Fruit fly (Drosophila melanogaster) whole organism: ENCODE data around the gene CG17221.

Source experiments
- CG8478 ChIP-seq: fragments of >200 bp; optimal IDR thresholded peaks from 2 replicates; lab custom pipeline; 2018; ENCODE audit warnings: inconsistent platforms
- Dll ChIP-seq: fragments of >200 bp; optimal IDR thresholded peaks from 2 replicates; lab custom pipeline; 2017
- EcR ChIP-seq, 2 experiments: fragments of >200 bp; optimal IDR thresholded peaks; 2 replicates each; lab custom pipeline; 2017; ENCODE audit warnings: missing biosample characterization in 2 of 2, missing genetic modification characterization in 2 of 2, missing genetic modification reagents in 2 of 2
- pan ChIP-seq: fragments of >200 bp; optimal IDR thresholded peaks from 2 replicates; lab custom pipeline; 2017
- psq ChIP-seq: fragments of >200 bp; optimal IDR thresholded peaks from 2 replicates; lab custom pipeline; 2017
- usp ChIP-seq: fragments of >200 bp; optimal IDR thresholded peaks from 2 replicates; lab custom pipeline; 2017; ENCODE audit warnings: missing biosample characterization, missing genetic modification characterization, mixed read lengths

CG17221 gene

DNA sequence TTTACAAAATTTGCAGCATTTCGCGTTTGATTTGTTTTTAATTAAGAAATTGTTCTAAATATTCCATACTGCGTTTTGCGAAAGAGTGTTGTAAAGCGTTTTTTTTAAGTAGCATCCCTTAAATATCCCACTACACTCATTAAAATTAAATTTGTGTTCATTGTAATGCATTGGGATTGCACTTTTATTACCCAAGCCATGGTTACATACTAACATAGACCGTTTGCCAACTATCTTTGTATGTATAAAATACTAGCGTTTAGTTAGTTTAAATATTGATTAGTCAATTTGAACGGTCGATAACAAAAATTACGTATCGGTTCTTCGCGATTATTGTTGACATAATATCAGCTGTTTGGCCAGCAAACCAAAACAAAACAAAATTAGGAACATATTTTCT, at the start of gene CG17221, which contains the start of gene cnir:
Gene CG17221 (plus strand): TSS at position 203 of the 400 bp plus-strand sequence.
Gene cnir (minus strand): TSS at position 39 of the 400 bp plus-strand sequence.
- no peak for TF ChIP-seq EcR (GFP tag; optimal IDR thresholded peaks at IDR 0.05; lab: Kevin White, UChicago)
- TF ChIP-seq CG8478 (lab: Kevin White, UChicago), result no peak
- no peak for TF ChIP-seq usp
- no peak for TF ChIP-seq Dll (lab: Kevin White, UChicago)
- TF ChIP-seq psq (lab: Kevin White, UChicago), result no peak
- TF ChIP-seq pan (lab: Kevin White, UChicago), result no peak

DNA sequence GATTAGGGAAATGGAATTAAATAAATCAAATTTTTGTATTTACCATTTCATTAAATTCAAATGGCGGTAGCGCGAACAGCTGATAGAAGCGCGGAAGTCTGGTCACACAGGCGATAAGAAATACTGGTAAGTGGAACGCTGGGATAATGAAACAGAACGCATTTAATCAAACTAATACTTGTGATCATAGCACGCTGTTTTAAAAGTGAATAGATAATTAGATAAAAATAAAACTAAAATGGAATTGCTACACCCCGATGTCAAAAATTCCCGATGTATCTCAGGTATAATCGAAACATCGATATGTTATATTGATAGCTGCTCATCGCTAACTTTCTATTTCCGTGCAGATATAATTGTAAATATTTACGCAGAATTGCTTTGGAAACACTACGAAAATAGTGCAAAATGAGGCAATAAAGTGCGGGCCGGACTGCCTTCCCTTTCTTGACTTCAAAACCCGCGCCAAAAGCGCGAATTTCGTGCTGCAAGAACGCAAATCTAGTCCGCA, 47.1 kb upstream of the CG17221 start, which contains the start of the genes okr and CG3558:
Gene okr (minus strand): TSS at position 96 of the 511 bp plus-strand sequence.
Gene CG3558 (plus strand): TSS at position 207 of the 511 bp plus-strand sequence.
- no peak for TF ChIP-seq Dll (lab: Kevin White, UChicago)
- no peak for TF ChIP-seq psq (lab: Kevin White, UChicago)

DNA sequence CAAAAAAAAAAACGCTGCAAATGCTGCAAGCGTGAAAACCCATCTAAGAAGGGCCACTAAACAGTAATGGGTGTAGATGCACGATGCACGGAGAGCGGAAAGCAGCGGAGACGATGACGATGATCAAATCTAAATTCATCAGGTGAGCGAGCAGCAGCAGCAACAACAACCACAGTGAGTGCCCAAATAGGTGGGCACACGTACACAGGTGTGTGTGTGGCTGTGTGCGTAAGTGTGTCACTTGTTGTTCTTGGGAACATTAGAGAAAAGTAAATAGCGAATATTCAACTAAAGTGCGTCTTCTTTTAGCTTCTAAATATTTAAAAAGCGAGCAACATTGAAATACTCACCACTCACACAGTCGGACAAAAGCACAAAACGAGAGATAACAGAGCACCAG, 46.5 kb upstream of the CG17221 start:
- TF ChIP-seq pan (lab: Kevin White, UChicago) (no peak), CG8478 (lab: Kevin White, UChicago) (peak; percentile 11)

dm6 chr2L:2993702-2994101, 46.1 kb upstream of the CG17221 start:
- no peak for TF ChIP-seq Dll (lab: Kevin White, UChicago)

DNA sequence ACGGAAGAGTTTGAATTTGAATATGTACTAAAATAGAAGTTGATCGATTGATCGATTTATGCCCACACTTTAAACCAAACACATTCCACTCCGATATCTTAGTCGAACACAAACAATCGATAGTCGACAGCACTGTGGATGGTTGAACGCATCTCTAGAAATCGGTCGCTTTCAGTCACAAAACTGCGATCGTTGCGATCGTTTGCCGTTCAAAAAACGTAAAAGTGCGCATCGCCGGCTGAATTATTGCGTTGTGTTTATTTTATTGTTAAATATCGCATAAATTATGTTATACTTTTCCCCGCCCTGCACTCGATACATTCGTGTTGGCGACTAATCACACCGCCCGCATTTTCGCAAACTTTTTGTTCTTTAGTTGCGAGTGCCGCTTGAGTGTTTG, 40.7 kb upstream of the CG17221 start, which contains the start of gene Ccdc85:
Gene Ccdc85 (plus strand): TSS at position 174 of the 400 bp plus-strand sequence.
- TF ChIP-seq pan (lab: Kevin White, UChicago), result no peak
- TF ChIP-seq CG8478 (lab: Kevin White, UChicago), result no peak
- TF ChIP-seq usp, result no peak
- TF ChIP-seq EcR (GFP tag; optimal IDR thresholded peaks at IDR 0.05; lab: Kevin White, UChicago), result no peak
- no peak for TF ChIP-seq Dll (lab: Kevin White, UChicago)
- no peak for TF ChIP-seq psq (lab: Kevin White, UChicago)

- no peak for TF ChIP-seq Dll (lab: Kevin White, UChicago)
- no peak for TF ChIP-seq psq (lab: Kevin White, UChicago)
- no peak for TF ChIP-seq pan (lab: Kevin White, UChicago)
- no peak for TF ChIP-seq EcR (GFP tag; optimal IDR thresholded peaks at IDR 0.05; lab: Kevin White, UChicago)
- no peak for TF ChIP-seq usp
- TF ChIP-seq CG8478 (lab: Kevin White, UChicago), result no peak
Observed at dm6 chr2L:2999609-3000008, 40.2 kb upstream of the CG17221 start.

dm6 chr2L:3000517-3000934, 39.2 kb upstream of the CG17221 start:
- TF ChIP-seq Dll (lab: Kevin White, UChicago) (no peak), usp (no peak), CG8478 (lab: Kevin White, UChicago) (no peak), psq (lab: Kevin White, UChicago) (no peak), EcR (GFP tag; optimal IDR thresholded peaks at IDR 0.05; lab: Kevin White, UChicago) (no peak), pan (lab: Kevin White, UChicago) (no peak)

dm6 chr2L:3001953-3002352, 37.8 kb upstream of the CG17221 start:
- TF ChIP-seq psq (lab: Kevin White, UChicago) (no peak), pan (lab: Kevin White, UChicago) (no peak), EcR (GFP tag; optimal IDR thresholded peaks at IDR 0.05; lab: Kevin White, UChicago) (no peak), usp (no peak), CG8478 (lab: Kevin White, UChicago) (no peak), Dll (lab: Kevin White, UChicago) (no peak)

dm6 chr2L:3003399-3003798, 36.4 kb upstream of the CG17221 start:
- TF ChIP-seq EcR (GFP tag; optimal IDR thresholded peaks at IDR 0.05; lab: Kevin White, UChicago) (no peak), CG8478 (lab: Kevin White, UChicago) (no peak), Dll (lab: Kevin White, UChicago) (no peak)

DNA sequence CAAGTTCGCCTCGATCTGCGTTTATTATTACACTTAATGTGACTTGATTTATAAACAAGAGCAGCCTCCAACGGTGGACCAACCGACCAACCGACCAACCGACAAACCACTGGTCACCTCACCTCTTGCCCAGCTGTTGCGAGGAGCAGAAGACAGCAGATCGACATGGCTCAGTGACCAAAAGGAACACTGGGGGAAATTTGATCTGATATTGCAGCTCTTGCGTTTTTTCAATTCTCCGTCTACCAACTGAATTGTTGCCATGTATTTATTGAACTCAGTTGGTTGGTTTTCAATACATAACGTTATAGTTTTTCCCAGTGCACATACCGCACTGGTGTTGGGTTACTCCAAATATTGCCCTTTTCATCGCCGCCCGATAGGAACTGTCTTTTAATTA, 35.2 kb upstream of the CG17221 start:
- TF ChIP-seq Dll (lab: Kevin White, UChicago), result no peak
- no peak for TF ChIP-seq CG8478 (lab: Kevin White, UChicago)
- no peak for TF ChIP-seq usp
- no peak for TF ChIP-seq pan (lab: Kevin White, UChicago)
- TF ChIP-seq EcR (GFP tag; optimal IDR thresholded peaks at IDR 0.05; lab: Kevin White, UChicago), result no peak
- TF ChIP-seq psq (lab: Kevin White, UChicago), result no peak

dm6 chr2L:3005483-3005882, 34.3 kb upstream of the CG17221 start:
- no peak for TF ChIP-seq usp
- TF ChIP-seq EcR (GFP tag; optimal IDR thresholded peaks at IDR 0.05; lab: Kevin White, UChicago), result no peak
- no peak for TF ChIP-seq CG8478 (lab: Kevin White, UChicago)
- TF ChIP-seq psq (lab: Kevin White, UChicago), result no peak
- TF ChIP-seq Dll (lab: Kevin White, UChicago), result no peak
- TF ChIP-seq pan (lab: Kevin White, UChicago), result no peak

DNA sequence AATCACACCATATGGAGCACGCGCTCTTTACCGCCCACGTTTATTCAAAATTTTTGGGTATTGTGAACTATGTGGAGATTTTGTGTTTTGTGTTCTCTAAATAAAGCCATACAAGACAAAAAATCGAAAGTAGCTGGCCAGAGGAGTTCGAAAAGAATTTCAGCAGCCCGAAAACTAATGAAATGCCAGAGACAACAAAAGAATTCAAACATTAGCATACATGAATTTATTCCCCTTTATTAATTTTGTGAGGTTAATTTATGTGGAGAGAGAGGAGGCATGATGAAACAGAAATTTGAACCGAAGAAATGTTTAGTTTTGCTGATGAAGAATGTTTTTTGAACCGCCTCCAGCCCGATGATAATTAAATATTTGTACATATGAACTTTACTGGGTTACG, 33.6 kb upstream of the CG17221 start:
- no peak for TF ChIP-seq CG8478 (lab: Kevin White, UChicago)
- no peak for TF ChIP-seq EcR (GFP tag; optimal IDR thresholded peaks at IDR 0.05; lab: Kevin White, UChicago)
- TF ChIP-seq Dll (lab: Kevin White, UChicago), result no peak
- no peak for TF ChIP-seq pan (lab: Kevin White, UChicago)
- TF ChIP-seq usp, result no peak
- TF ChIP-seq psq (lab: Kevin White, UChicago), result no peak
